Worm (Caenorhabditis elegans) whole organism, late embryonic: ENCODE measurements around the gene col-81.

ENCODE experiments used
- K02D7.2 ChIP-seq: sonication (generic microtip); optimal IDR thresholded peaks from 2 replicates; lab custom pipeline; 2017; ENCODE audit warnings: mild to moderate bottlenecking, missing genetic modification characterization, missing compliant biosample characterization
- ceh-22 ChIP-seq: sonication (generic microtip); optimal IDR thresholded peaks from 2 replicates; lab custom pipeline; 2017; ENCODE audit warnings: missing biosample characterization, missing genetic modification characterization
- dmd-4 ChIP-seq: sonication (generic microtip); optimal IDR thresholded peaks from 2 replicates; lab custom pipeline; 2016; ENCODE audit warnings: borderline replicate concordance, missing genetic modification characterization, missing compliant biosample characterization
- nfya-1 ChIP-seq: sonication (generic microtip); optimal IDR thresholded peaks from 2 replicates; lab custom pipeline; 2017; ENCODE audit warnings: missing genetic modification characterization, mild to moderate bottlenecking, missing compliant biosample characterization, antibody characterized with exemption, moderate library complexity
- odd-2 ChIP-seq: sonication (generic microtip); optimal IDR thresholded peaks from 2 replicates; lab custom pipeline; 2017; ENCODE audit warnings: antibody characterized with exemption, mild to moderate bottlenecking, missing genetic modification characterization, missing compliant biosample characterization
- pha-4 ChIP-seq: fragments of 150-350 bp; optimal IDR thresholded peaks from 2 replicates; lab custom pipeline; 2018; ENCODE audit warnings: missing biosample characterization, missing genetic modification reagents, missing genetic modification characterization

ce11 chrII:10964748-10965147 lies 48.8 kb downstream of the col-81 start:
- no peak for TF ChIP-seq ceh-22 (tag; lab: Kevin White, UChicago)
- no peak for TF ChIP-seq nfya-1 (tag; lab: Kevin White, UChicago)
- no peak for TF ChIP-seq K02D7.2 (tag; lab: Kevin White, UChicago)
- no peak for TF ChIP-seq pha-4 (tag; lab: Kevin White, UChicago)
- no peak for TF ChIP-seq odd-2 (tag; lab: Kevin White, UChicago)
- TF ChIP-seq dmd-4 (tag; lab: Kevin White, UChicago), result no peak
